Fruit fly (Drosophila melanogaster) whole organism, embryonic: Measurements from ENCODE around the gene jim.
A peak's percentile ranks its signal among the peaks of the same experiment; 100 is the strongest.

ENCODE experiments used
- Atf-2 ChIP-seq: fragments of 200-800 bp; sonication (Bioruptor generic); optimal IDR thresholded peaks from 2 replicates; lab custom pipeline; 2016; ENCODE audit warnings: missing biosample characterization, missing genetic modification characterization
- CG11456 ChIP-seq: fragments of 200-800 bp; sonication (Bioruptor generic); IDR thresholded peaks from 3 replicates; pipeline ENCODE4 v1.3.6; 2022; ENCODE audit warnings: missing biosample characterization, missing genetic modification characterization
- CG15011 ChIP-seq: fragments of 200-800 bp; sonication (Bioruptor generic); optimal IDR thresholded peaks from 3 replicates; lab custom pipeline; 2018; ENCODE audit warnings: missing biosample characterization, mild to moderate bottlenecking, missing genetic modification characterization
- CG17829 ChIP-seq: fragments of 200-800 bp; optimal IDR thresholded peaks from 2 replicates; lab custom pipeline; 2019; ENCODE audit warnings: missing biosample characterization, mild to moderate bottlenecking, missing genetic modification characterization, moderate library complexity
- CG18011 ChIP-seq: fragments of 200-800 bp; sonication (Bioruptor generic); optimal IDR thresholded peaks from 2 replicates; lab custom pipeline; 2017; ENCODE audit warnings: missing biosample characterization, missing genetic modification characterization, mild to moderate bottlenecking, moderate library complexity, missing genotype
- CG2199 ChIP-seq: fragments of 200-800 bp; sonication (Bioruptor generic); IDR thresholded peaks from 3 replicates; pipeline ENCODE4 v1.3.6; 2022; ENCODE audit warnings: missing biosample characterization, missing genetic modification characterization
- CG2889 ChIP-seq: fragments of 200-800 bp; sonication (Bioruptor generic); IDR thresholded peaks from 3 replicates; pipeline ENCODE4 v1.3.6; 2022; ENCODE audit warnings: missing biosample characterization, missing genetic modification characterization
- CG3065 ChIP-seq: fragments of 200-800 bp; sonication (Bioruptor generic); optimal IDR thresholded peaks from 2 replicates; lab custom pipeline; 2016; ENCODE audit warnings: missing biosample characterization, missing genetic modification characterization
- CG3407 ChIP-seq: fragments of 200-800 bp; sonication (Bioruptor generic); optimal IDR thresholded peaks from 2 replicates; lab custom pipeline; 2018; ENCODE audit warnings: missing biosample characterization, mild to moderate bottlenecking, missing genetic modification characterization
- CG4617 ChIP-seq: fragments of 200-800 bp; sonication (Bioruptor generic); optimal IDR thresholded peaks from 3 replicates; lab custom pipeline; 2016; ENCODE audit warnings: missing biosample characterization, missing genetic modification characterization, borderline replicate concordance
- CG6254 ChIP-seq: fragments of 200-800 bp; sonication (Bioruptor generic); optimal IDR thresholded peaks from 3 replicates; lab custom pipeline; 2017; ENCODE audit warnings: mild to moderate bottlenecking, missing biosample characterization, missing genetic modification reagents, missing genetic modification characterization
- CG6683 ChIP-seq: fragments of 200-800 bp; sonication (Bioruptor generic); optimal IDR thresholded peaks from 2 replicates; lab custom pipeline; 2017; ENCODE audit warnings: missing biosample characterization, mild to moderate bottlenecking, missing genetic modification characterization, missing genetic modification reagents
- CG6765 ChIP-seq: fragments of 200-800 bp; sonication (Bioruptor generic); optimal IDR thresholded peaks from 3 replicates; lab custom pipeline; 2017; ENCODE audit warnings: missing biosample characterization, mild to moderate bottlenecking, missing genetic modification characterization
- CG6791 ChIP-seq: fragments of 200-800 bp; sonication (Bioruptor generic); IDR thresholded peaks from 3 replicates; pipeline ENCODE4 v1.3.6; 2022; ENCODE audit warnings: missing biosample characterization, missing genetic modification characterization; ENCODE audit not compliant: partially characterized antibody
- CG8478 ChIP-seq: fragments of >200 bp; optimal IDR thresholded peaks from 2 replicates; lab custom pipeline; 2018
- CG9932 ChIP-seq: fragments of 200-800 bp; sonication (Bioruptor generic); IDR thresholded peaks from 2 replicates; pipeline ENCODE4 v1.3.6; 2022; ENCODE audit warnings: missing biosample characterization, missing genetic modification characterization
- CoRest ChIP-seq: fragments of 200-800 bp; sonication (Bioruptor generic); optimal IDR thresholded peaks from 3 replicates; lab custom pipeline; 2018; ENCODE audit warnings: missing biosample characterization, mild to moderate bottlenecking, missing genetic modification characterization, moderate library complexity
- D19A ChIP-seq: fragments of 200-800 bp; optimal IDR thresholded peaks from 3 replicates; lab custom pipeline; 2019; ENCODE audit warnings: missing biosample characterization, mild to moderate bottlenecking, missing genetic modification characterization, moderate library complexity
- Dip2 ChIP-seq: fragments of 200-800 bp; sonication (Bioruptor generic); IDR thresholded peaks from 2 replicates; pipeline ENCODE4 v1.3.6; 2022; ENCODE audit warnings: missing biosample characterization, missing genetic modification characterization
- Fer1 ChIP-seq: fragments of 200-800 bp; sonication (Bioruptor generic); optimal IDR thresholded peaks from 2 replicates; lab custom pipeline; 2017; ENCODE audit warnings: missing biosample characterization, mild to moderate bottlenecking, missing genetic modification characterization
- Fer3 ChIP-seq: fragments of 200-800 bp; sonication (Bioruptor generic); optimal IDR thresholded peaks from 2 replicates; lab custom pipeline; 2018; ENCODE audit warnings: missing biosample characterization, mild to moderate bottlenecking, missing genetic modification characterization, moderate library complexity
- H2.0 ChIP-seq: fragments of 200-800 bp; sonication (Bioruptor generic); IDR thresholded peaks from 2 replicates; pipeline ENCODE4 v1.3.6; 2022; ENCODE audit warnings: missing biosample characterization, missing genetic modification characterization
- Hr3 ChIP-seq: fragments of 200-800 bp; sonication (Bioruptor generic); optimal IDR thresholded peaks from 3 replicates; lab custom pipeline; 2016; ENCODE audit warnings: missing biosample characterization, missing genetic modification characterization
- Hr78 ChIP-seq, 2 experiments: fragments of 200-800 bp in 1 of 2; fragments of >200 bp in 1 of 2; sonication (Bioruptor generic) in 1 of 2; optimal IDR thresholded peaks; 2 replicates each; lab custom pipeline; 2017 to 2019; ENCODE audit warnings: missing biosample characterization in 2 of 2, missing genetic modification characterization in 2 of 2, mild to moderate bottlenecking in 1 of 2, moderate library complexity in 1 of 2
- Kr ChIP-seq: fragments of 200-800 bp; sonication (Bioruptor generic); optimal IDR thresholded peaks from 2 replicates; lab custom pipeline; 2017; ENCODE audit warnings: missing biosample characterization, mild to moderate bottlenecking, missing genetic modification characterization
- Oli ChIP-seq: fragments of 200-800 bp; sonication (Bioruptor generic); optimal IDR thresholded peaks from 2 replicates; lab custom pipeline; 2018; ENCODE audit warnings: missing biosample characterization, mild to moderate bottlenecking, missing genetic modification characterization, moderate library complexity
- Usf ChIP-seq: fragments of 200-800 bp; sonication (Bioruptor generic); optimal IDR thresholded peaks from 2 replicates; lab custom pipeline; 2017; ENCODE audit warnings: missing genotype, missing biosample characterization, missing genetic modification characterization
- ac ChIP-seq: fragments of 200-800 bp; sonication (Bioruptor generic); optimal IDR thresholded peaks from 3 replicates; lab custom pipeline; 2017; ENCODE audit warnings: missing biosample characterization, mild to moderate bottlenecking, missing genetic modification characterization
- ase ChIP-seq: fragments of 200-800 bp; sonication (Bioruptor generic); IDR thresholded peaks from 3 replicates; pipeline ENCODE4 v1.3.6; 2022; ENCODE audit warnings: missing biosample characterization, missing genetic modification characterization
- ato ChIP-seq: fragments of 200-800 bp; sonication (Bioruptor generic); IDR thresholded peaks from 2 replicates; pipeline ENCODE4 v1.3.6; 2022; ENCODE audit warnings: missing biosample characterization, missing genetic modification characterization; ENCODE audit not compliant: partially characterized antibody
- bowl ChIP-seq: fragments of 200-800 bp; sonication (Bioruptor generic); IDR thresholded peaks from 2 replicates; pipeline ENCODE4 v1.3.6; 2022; ENCODE audit warnings: missing biosample characterization, missing genetic modification characterization
- chn ChIP-seq: fragments of 200-800 bp; sonication (Bioruptor generic); optimal IDR thresholded peaks from 2 replicates; lab custom pipeline; 2016; ENCODE audit warnings: missing biosample characterization, missing genetic modification characterization
- ci ChIP-seq: fragments of 200-800 bp; sonication (Bioruptor generic); IDR thresholded peaks from 3 replicates; pipeline ENCODE4 v1.3.6; 2022; ENCODE audit warnings: missing biosample characterization, missing genetic modification characterization
- corto ChIP-seq: fragments of 200-800 bp; sonication (Bioruptor generic); optimal IDR thresholded peaks from 2 replicates; lab custom pipeline; 2016; ENCODE audit warnings: missing biosample characterization, mild to moderate bottlenecking, missing genetic modification characterization, moderate library complexity
- ftz-f1 ChIP-seq: fragments of 200-800 bp; sonication (Bioruptor generic); optimal IDR thresholded peaks from 2 replicates; lab custom pipeline; 2016; ENCODE audit warnings: missing biosample characterization, missing genetic modification characterization
- grau ChIP-seq: fragments of 200-800 bp; optimal IDR thresholded peaks from 3 replicates; lab custom pipeline; 2019; ENCODE audit warnings: missing biosample characterization, mild to moderate bottlenecking, missing genetic modification characterization, moderate library complexity
- gsb ChIP-seq: fragments of 200-800 bp; sonication (Bioruptor generic); IDR thresholded peaks from 2 replicates; pipeline ENCODE4 v1.3.6; 2022; ENCODE audit warnings: missing biosample characterization, missing genetic modification characterization
- hth ChIP-seq: fragments of >200 bp; optimal IDR thresholded peaks from 2 replicates; lab custom pipeline; 2017; ENCODE audit warnings: inconsistent platforms
- kay ChIP-seq: fragments of 200-800 bp; sonication (Bioruptor generic); optimal IDR thresholded peaks from 2 replicates; lab custom pipeline; 2016; ENCODE audit warnings: missing biosample characterization, missing genetic modification characterization
- lab ChIP-seq: fragments of 200-800 bp; sonication (Bioruptor generic); optimal IDR thresholded peaks from 3 replicates; lab custom pipeline; 2017; ENCODE audit warnings: missing biosample characterization, missing genetic modification characterization, mild to moderate bottlenecking, moderate library complexity, missing genetic modification reagents
- oc ChIP-seq: fragments of 200-800 bp; sonication (Bioruptor generic); optimal IDR thresholded peaks from 2 replicates; lab custom pipeline; 2018; ENCODE audit warnings: missing biosample characterization, mild to moderate bottlenecking, missing genetic modification characterization, moderate library complexity
- pum ChIP-seq: fragments of 200-800 bp; sonication (Bioruptor generic); optimal IDR thresholded peaks from 2 replicates; lab custom pipeline; 2016; ENCODE audit warnings: missing biosample characterization, missing genetic modification characterization
- pzg ChIP-seq: fragments of 200-800 bp; sonication (Bioruptor generic); optimal IDR thresholded peaks from 3 replicates; lab custom pipeline; 2018; ENCODE audit warnings: missing biosample characterization, mild to moderate bottlenecking, missing genetic modification characterization, moderate library complexity
- sd ChIP-seq: fragments of 200-800 bp; sonication (Bioruptor generic); optimal IDR thresholded peaks from 3 replicates; lab custom pipeline; 2018; ENCODE audit warnings: missing biosample characterization, mild to moderate bottlenecking, missing genetic modification characterization, moderate library complexity
- shn ChIP-seq: fragments of 200-800 bp; sonication (Bioruptor generic); optimal IDR thresholded peaks from 3 replicates; lab custom pipeline; 2016; ENCODE audit warnings: missing biosample characterization, missing genetic modification characterization
- tgo ChIP-seq: fragments of 200-800 bp; sonication (Bioruptor generic); IDR thresholded peaks from 3 replicates; pipeline ENCODE4 v1.3.6; 2022; ENCODE audit warnings: missing biosample characterization, missing genetic modification characterization
- tin ChIP-seq: fragments of 200-800 bp; sonication (Bioruptor generic); optimal IDR thresholded peaks from 3 replicates; lab custom pipeline; 2016; ENCODE audit warnings: missing biosample characterization, missing genetic modification characterization
- trh ChIP-seq: fragments of 200-800 bp; sonication (Bioruptor generic); optimal IDR thresholded peaks from 2 replicates; lab custom pipeline; 2016; ENCODE audit warnings: missing biosample characterization, missing genetic modification characterization
- unc-4 ChIP-seq: fragments of 200-800 bp; sonication (Bioruptor generic); IDR thresholded peaks from 2 replicates; pipeline ENCODE4 v1.3.6; 2022; ENCODE audit warnings: missing biosample characterization, missing genetic modification characterization; ENCODE audit not compliant: partially characterized antibody
- vvl ChIP-seq: fragments of 200-800 bp; sonication (Bioruptor generic); IDR thresholded peaks from 2 replicates; pipeline ENCODE4 v1.3.6; 2022; ENCODE audit warnings: missing biosample characterization, missing genetic modification characterization

The jim gene

dm6 chr3L:22863367-22864078 lies 28.5 kb upstream of the jim start, which contains the start of gene CG33169 (continued):
- TF ChIP-seq CG6254 (GFP tag; lab: Kevin White, UChicago) (no peak), CG4617 (GFP tag; lab: Kevin White, UChicago) (peak; percentile 85), corto (GFP tag; lab: Kevin White, UChicago) (no peak), kay (GFP tag; lab: Kevin White, UChicago) (peak; percentile 99), CG2889 (GFP tag; lab: Robert Waterston, UW) (no peak), vvl (GFP tag; lab: Robert Waterston, UW) (peak; percentile 91), CG9932 (GFP tag; lab: Robert Waterston, UW) (peak; percentile 94), gsb (GFP tag; lab: Robert Waterston, UW) (peak; percentile 78), Dip2 (GFP tag; lab: Robert Waterston, UW) (no peak), tin (peak; percentile 79), ac (GFP tag; lab: Kevin White, UChicago) (no peak), tgo (peak; percentile 82), Fer3 (tag; lab: Kevin White, UChicago) (peak; percentile 79), Kr (GFP tag; lab: Kevin White, UChicago) (no peak), ftz-f1 (peak; percentile 97), pzg (GFP tag; lab: Kevin White, UChicago) (peak; percentile 99), ase (peak; percentile 83), H2.0 (GFP tag; lab: Robert Waterston, UW) (peak; percentile 83), CG15011 (GFP tag; lab: Kevin White, UChicago) (peak; percentile 52), lab (GFP tag; lab: Kevin White, UChicago) (peak; percentile 92), CG6683 (GFP tag; lab: Kevin White, UChicago) (no peak), CG3065 (peak; percentile 74), Oli (tag; lab: Kevin White, UChicago) (peak; percentile 47), shn (GFP tag; lab: Kevin White, UChicago) (peak; percentile 90), CoRest (peak; percentile 84), hth (lab: Kevin White, UChicago) (no peak), Hr78 (GFP tag; optimal IDR thresholded peaks at IDR 0.05; lab: Kevin White, UChicago) (no peak), CG8478 (lab: Kevin White, UChicago) (no peak), unc-4 (GFP tag; lab: Robert Waterston, UW) (peak; percentile 57), ato (peak; percentile 70), bowl (GFP tag; lab: Robert Waterston, UW) (peak; percentile 77), CG6791 (peak; percentile 72; the same call in 2 of the 3 replicates), CG11456 (GFP tag; lab: Robert Waterston, UW) (peak; percentile 96), ci (GFP tag; lab: Robert Waterston, UW) (peak; percentile 92), D19A (tag; lab: Kevin White, UChicago) (peak; percentile 33), Usf (GFP tag; lab: Kevin White, UChicago) (peak; percentile 67), sd (peak; percentile 95), CG2199 (GFP tag; lab: Robert Waterston, UW) (peak; percentile 98), CG3407 (GFP tag; lab: Kevin White, UChicago) (peak; percentile 65), CG6765 (GFP tag; lab: Kevin White, UChicago) (peak; percentile 36), Hr3 (GFP tag; lab: Kevin White, UChicago) (peak; percentile 98), trh (GFP tag; lab: Kevin White, UChicago) (peak; percentile 65), Atf-2 (GFP tag; lab: Kevin White, UChicago) (peak; percentile 77), CG17829 (tag; lab: Kevin White, UChicago) (peak; percentile 76), Fer1 (GFP tag; lab: Kevin White, UChicago) (no peak), grau (peak; percentile 70), oc (peak; percentile 76), pum (peak; percentile 83), CG18011 (GFP tag; lab: Kevin White, UChicago) (peak; percentile 100), chn (GFP tag; lab: Kevin White, UChicago) (peak; percentile 88)
